Worm (Caenorhabditis elegans): Measurements from ENCODE around the gene frpr-14.
"Not testable (repeated sequence)": the region's sequence is repeated elsewhere in the genome, so short reads cannot be mapped to it uniquely, and the experiment has no call there.

- TF ChIP-seq pha-4 (tag; optimal IDR thresholded peaks at IDR 0.05); efl-1 (GFP tag; optimal IDR thresholded peaks at IDR 0.05): not testable (repeated sequence)
These were observed 17.6 kb upstream of the frpr-14 start for ce11 chrII:633144-633543.
